Worm (Caenorhabditis elegans) whole organism, early embryonic: ENCODE measurements around the gene unc-62.
A peak's percentile ranks its signal among the peaks of the same experiment; 100 is the strongest.

ENCODE experiments used
- F13C5.2 ChIP-seq: sonication (generic microtip); optimal IDR thresholded peaks from 2 replicates; lab custom pipeline; 2017; ENCODE audit warnings: mild to moderate bottlenecking, missing genetic modification characterization, inconsistent platforms, missing compliant biosample characterization
- aly-1 ChIP-seq: sonication (generic microtip); optimal IDR thresholded peaks from 2 replicates; lab custom pipeline; 2016; ENCODE audit warnings: missing genetic modification characterization, missing compliant biosample characterization
- ama-1 ChIP-seq: fragments of 150-350 bp; optimal IDR thresholded peaks from 2 replicates; lab custom pipeline; 2014
- ceh-13 ChIP-seq: fragments of 200-800 bp; sonication (Bioruptor generic); optimal IDR thresholded peaks from 2 replicates; lab custom pipeline; 2018; ENCODE audit warnings: mild to moderate bottlenecking, missing genetic modification characterization, missing compliant biosample characterization
- hmbx-1 ChIP-seq: sonication (generic microtip); optimal IDR thresholded peaks from 2 replicates; lab custom pipeline; 2016; ENCODE audit warnings: mild to moderate bottlenecking, missing genetic modification characterization, missing compliant biosample characterization
- hmg-4 ChIP-seq: fragments of 200-800 bp; sonication (Bioruptor generic); optimal IDR thresholded peaks from 2 replicates; lab custom pipeline; 2018; ENCODE audit warnings: mild to moderate bottlenecking, missing genetic modification characterization, missing compliant biosample characterization
- hnd-1 ChIP-seq: sonication (generic microtip); optimal IDR thresholded peaks from 2 replicates; lab custom pipeline; 2016; ENCODE audit warnings: missing genetic modification characterization, missing compliant biosample characterization
- pes-1 ChIP-seq: fragments of 200-800 bp; sonication (Bioruptor generic); IDR thresholded peaks from 2 replicates; pipeline ENCODE4 v1.3.6; 2022; ENCODE audit warnings: missing genetic modification reagents, missing genetic modification characterization, missing compliant biosample characterization
- scrt-1 ChIP-seq: fragments of 200-800 bp; sonication (Bioruptor generic); IDR thresholded peaks from 2 replicates; pipeline ENCODE4 v1.3.6; 2022; ENCODE audit warnings: missing genetic modification characterization, missing compliant biosample characterization
- sea-1 ChIP-seq: fragments of 200-800 bp; sonication (Bioruptor generic); conservative IDR thresholded peaks from 2 replicates; pipeline ENCODE4 v1.3.6; 2022; ENCODE audit warnings: missing genetic modification characterization, missing compliant biosample characterization

DNA sequence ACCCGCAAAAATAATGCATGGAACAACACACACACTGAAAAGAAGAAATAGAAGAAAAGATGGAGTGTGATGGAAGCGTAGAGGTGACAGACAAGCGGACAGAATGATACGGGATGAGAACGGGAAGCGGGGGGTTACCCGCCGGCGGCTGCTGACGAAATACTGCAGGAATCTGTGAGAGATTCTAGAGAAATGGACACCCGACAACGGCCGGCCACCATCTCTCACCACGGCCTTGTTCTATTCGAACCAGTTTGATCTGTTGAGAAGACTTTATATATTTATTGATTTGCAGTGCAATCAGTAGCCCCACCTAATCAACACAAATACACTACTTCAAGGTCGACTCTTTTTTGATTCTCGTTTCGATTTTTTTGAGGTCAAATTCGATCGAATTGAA lies 53.2 kb downstream of the unc-62 start:
- TF ChIP-seq ama-1 (no peak), pes-1 (GFP tag; lab: Robert Waterston, UW) (no peak), hnd-1 (no peak), hmbx-1 (tag; lab: Kevin White, UChicago) (no peak), hmg-4 (GFP tag; lab: Kevin White, UChicago) (peak; percentile 12), sea-1 (GFP tag; lab: Robert Waterston, UW) (no peak), F13C5.2 (peak; percentile 17), scrt-1 (GFP tag; lab: Robert Waterston, UW) (no peak), aly-1 (tag; lab: Kevin White, UChicago) (no peak), ceh-13 (GFP tag; lab: Kevin White, UChicago) (no peak)
